Fruit fly (Drosophila melanogaster) whole organism, embryonic: Measurements from ENCODE around the gene CG5021.
A peak's percentile ranks its signal among the peaks of the same experiment; 100 is the strongest.

Experiments
- CG10366 ChIP-seq: fragments of 200-800 bp; sonication (Bioruptor generic); IDR thresholded peaks from 2 replicates; pipeline ENCODE4 v1.3.6; 2022; ENCODE audit warnings: missing biosample characterization, missing genetic modification characterization
- CG10959 ChIP-seq: fragments of 200-800 bp; sonication (Bioruptor generic); IDR thresholded peaks from 2 replicates; pipeline ENCODE4 v1.3.6; 2022; ENCODE audit warnings: missing biosample characterization, missing genetic modification characterization
- CG11456 ChIP-seq: fragments of 200-800 bp; sonication (Bioruptor generic); IDR thresholded peaks from 3 replicates; pipeline ENCODE4 v1.3.6; 2022; ENCODE audit warnings: missing biosample characterization, missing genetic modification characterization
- CG12942 ChIP-seq: fragments of 200-800 bp; sonication (Bioruptor generic); optimal IDR thresholded peaks from 3 replicates; lab custom pipeline; 2016; ENCODE audit warnings: missing biosample characterization, missing genetic modification characterization
- CG13424 ChIP-seq: fragments of 200-800 bp; sonication (Bioruptor generic); optimal IDR thresholded peaks from 2 replicates; lab custom pipeline; 2019; ENCODE audit warnings: missing biosample characterization, mild to moderate bottlenecking, missing genetic modification characterization, moderate library complexity
- CG1832 ChIP-seq: fragments of 200-800 bp; sonication (Bioruptor generic); optimal IDR thresholded peaks from 2 replicates; lab custom pipeline; 2017; ENCODE audit warnings: missing biosample characterization, mild to moderate bottlenecking, missing genetic modification characterization, inconsistent platforms
- CG31224 ChIP-seq: fragments of 200-800 bp; sonication (Bioruptor generic); IDR thresholded peaks from 2 replicates; pipeline ENCODE4 v1.3.6; 2022; ENCODE audit warnings: missing biosample characterization, missing genetic modification characterization
- CG6683 ChIP-seq: fragments of 200-800 bp; sonication (Bioruptor generic); optimal IDR thresholded peaks from 2 replicates; lab custom pipeline; 2017; ENCODE audit warnings: missing biosample characterization, mild to moderate bottlenecking, missing genetic modification characterization, missing genetic modification reagents
- CG7372 ChIP-seq: fragments of 200-800 bp; sonication (Bioruptor generic); IDR thresholded peaks from 2 replicates; pipeline ENCODE4 v1.3.6; 2022; ENCODE audit warnings: missing biosample characterization, missing genetic modification characterization
- CG7928 ChIP-seq: fragments of 200-800 bp; sonication (Bioruptor generic); optimal IDR thresholded peaks from 2 replicates; lab custom pipeline; 2017; ENCODE audit warnings: missing biosample characterization, mild to moderate bottlenecking, missing genetic modification characterization
- Dip3 ChIP-seq: fragments of 200-800 bp; sonication (Bioruptor generic); optimal IDR thresholded peaks from 3 replicates; lab custom pipeline; 2016; ENCODE audit warnings: missing biosample characterization, missing genetic modification characterization
- Gug ChIP-seq: fragments of 200-800 bp; sonication (Bioruptor generic); IDR thresholded peaks from 4 replicates; pipeline ENCODE4 v1.3.6; 2022; ENCODE audit warnings: missing biosample characterization, missing genetic modification characterization
- Hmx ChIP-seq: fragments of 200-800 bp; sonication (Bioruptor generic); optimal IDR thresholded peaks from 2 replicates; lab custom pipeline; 2016; ENCODE audit warnings: missing biosample characterization, missing genetic modification characterization
- Hr51 ChIP-seq, 2 experiments: fragments of 200-800 bp; sonication (Bioruptor generic); optimal IDR thresholded peaks; 2 replicates in 1 of 2; 3 replicates in 1 of 2; lab custom pipeline; 2016 to 2018; ENCODE audit warnings: missing biosample characterization in 2 of 2, missing genetic modification characterization in 2 of 2, mild to moderate bottlenecking in 1 of 2, moderate library complexity in 1 of 2
- Kr ChIP-seq: fragments of 200-800 bp; sonication (Bioruptor generic); optimal IDR thresholded peaks from 2 replicates; lab custom pipeline; 2017; ENCODE audit warnings: missing biosample characterization, mild to moderate bottlenecking, missing genetic modification characterization
- Nf-YC ChIP-seq: fragments of 200-800 bp; optimal IDR thresholded peaks from 3 replicates; lab custom pipeline; 2019; ENCODE audit warnings: missing biosample characterization, mild to moderate bottlenecking, missing genetic modification characterization, moderate library complexity
- Xbp1 ChIP-seq: fragments of 200-800 bp; sonication (Bioruptor generic); optimal IDR thresholded peaks from 3 replicates; lab custom pipeline; 2016; ENCODE audit warnings: missing biosample characterization, mild to moderate bottlenecking, missing genetic modification characterization
- cg ChIP-seq: fragments of 200-800 bp; sonication (Bioruptor generic); optimal IDR thresholded peaks from 3 replicates; lab custom pipeline; 2019; ENCODE audit warnings: missing biosample characterization, mild to moderate bottlenecking, missing genetic modification characterization, moderate library complexity
- chinmo ChIP-seq: fragments of 200-800 bp; sonication (Bioruptor generic); IDR thresholded peaks from 4 replicates; pipeline ENCODE4 v1.3.6; 2022; ENCODE audit warnings: missing biosample characterization, missing genetic modification characterization; ENCODE audit not compliant: partially characterized antibody
- chm ChIP-seq: fragments of 200-800 bp; sonication (Bioruptor generic); IDR thresholded peaks from 2 replicates; pipeline ENCODE4 v1.3.6; 2022; ENCODE audit warnings: missing biosample characterization, missing genetic modification characterization
- croc ChIP-seq: fragments of 200-800 bp; sonication (Bioruptor generic); conservative IDR thresholded peaks from 3 replicates; pipeline ENCODE4 v1.3.6; 2022; ENCODE audit warnings: missing biosample characterization, missing genetic modification characterization
- crol ChIP-seq: fragments of 200-800 bp; sonication (Bioruptor generic); IDR thresholded peaks from 2 replicates; pipeline ENCODE4 v1.3.6; 2022; ENCODE audit warnings: missing biosample characterization, missing genetic modification characterization
- ftz-f1 ChIP-seq: fragments of 200-800 bp; sonication (Bioruptor generic); optimal IDR thresholded peaks from 2 replicates; lab custom pipeline; 2016; ENCODE audit warnings: missing biosample characterization, missing genetic modification characterization
- gsb-n ChIP-seq: fragments of 200-800 bp; sonication (Bioruptor generic); optimal IDR thresholded peaks from 3 replicates; lab custom pipeline; 2018; ENCODE audit warnings: missing biosample characterization, mild to moderate bottlenecking, missing genetic modification characterization
- lola ChIP-seq, 3 experiments: fragments of >200 bp in 2 of 3; fragments of 200-800 bp in 1 of 3; sonication (Bioruptor generic) in 1 of 3; optimal IDR thresholded peaks; 2 replicates each; lab custom pipeline; 2017 to 2019; ENCODE audit warnings: missing biosample characterization in 3 of 3, missing genetic modification characterization in 3 of 3, mild to moderate bottlenecking in 1 of 3, moderate library complexity in 1 of 3
- mam ChIP-seq: fragments of 200-800 bp; sonication (Bioruptor generic); optimal IDR thresholded peaks from 3 replicates; lab custom pipeline; 2016; ENCODE audit warnings: missing biosample characterization, missing genetic modification characterization
- nau ChIP-seq: fragments of 200-800 bp; sonication (Bioruptor generic); optimal IDR thresholded peaks from 3 replicates; lab custom pipeline; 2017; ENCODE audit warnings: missing biosample characterization, mild to moderate bottlenecking, missing genetic modification characterization, missing genetic modification reagents
- pita ChIP-seq: fragments of 200-800 bp; sonication (Bioruptor generic); optimal IDR thresholded peaks from 2 replicates; lab custom pipeline; 2017; ENCODE audit warnings: missing biosample characterization, mild to moderate bottlenecking, missing genetic modification characterization
- sens ChIP-seq: fragments of 200-800 bp; sonication (Bioruptor generic); peaks from one replicate; lab custom pipeline; 2016; ENCODE audit warnings: missing biosample characterization, missing genetic modification characterization
- slp2 ChIP-seq: fragments of 200-800 bp; sonication (Bioruptor generic); optimal IDR thresholded peaks from 2 replicates; lab custom pipeline; 2016; ENCODE audit warnings: missing biosample characterization, missing genetic modification characterization
- sna ChIP-seq: fragments of 200-800 bp; sonication (Bioruptor generic); IDR thresholded peaks from 2 replicates; pipeline ENCODE4 v1.3.6; 2022; ENCODE audit warnings: missing biosample characterization, missing genetic modification characterization; ENCODE audit not compliant: partially characterized antibody
- sqz ChIP-seq: fragments of 200-800 bp; sonication (Bioruptor generic); optimal IDR thresholded peaks from 3 replicates; lab custom pipeline; 2018; ENCODE audit warnings: missing biosample characterization, mild to moderate bottlenecking, missing genetic modification characterization
- tio ChIP-seq: fragments of 200-800 bp; sonication (Bioruptor generic); optimal IDR thresholded peaks from 2 replicates; lab custom pipeline; 2017; ENCODE audit warnings: missing biosample characterization, missing genetic modification characterization, inconsistent platforms
- twi ChIP-seq: fragments of 200-800 bp; optimal IDR thresholded peaks from 2 replicates; lab custom pipeline; 2019; ENCODE audit warnings: missing biosample characterization, mild to moderate bottlenecking, missing genetic modification characterization, moderate library complexity
- yki ChIP-seq: fragments of >200 bp; optimal IDR thresholded peaks from 3 replicates; lab custom pipeline; 2018
- z ChIP-seq: fragments of 200-800 bp; sonication (Bioruptor generic); IDR thresholded peaks from 3 replicates; pipeline ENCODE4 v1.3.6; 2022; ENCODE audit warnings: missing biosample characterization, missing genetic modification characterization

Gene CG5021

dm6 chr3L:8978678-8979413 is 12.2 kb downstream of the CG5021 start (continued):
- TF ChIP-seq Dip3 (GFP tag; lab: Kevin White, UChicago) (no peak), ftz-f1 (GFP tag; lab: Kevin White, UChicago) (peak; percentile 94), yki (no peak), slp2 (GFP tag; lab: Kevin White, UChicago) (no peak), CG6683 (GFP tag; lab: Kevin White, UChicago) (no peak), croc (GFP tag; lab: Robert Waterston, UW) (no peak), crol (peak; percentile 89), nau (GFP tag; lab: Kevin White, UChicago) (no peak), CG12942 (GFP tag; lab: Kevin White, UChicago) (no peak), CG13424 (no peak), sqz (GFP tag; lab: Kevin White, UChicago) (no peak), Gug (GFP tag; lab: Robert Waterston, UW) (no peak), sens (peak; percentile 85), chm (0 out of 2 replicates have a peak, but pooled peaks have one; percentile 54), lola (GFP tag; optimal IDR thresholded peaks at IDR 0.05; lab: Kevin White, UChicago) (no peak), CG10366 (GFP tag; lab: Robert Waterston, UW) (peak; percentile 36; the same call in 1 of the 2 replicates)

dm6 chr3L:8979780-8980179 is 13.2 kb downstream of the CG5021 start, which contains the start of gene CG5644:
TSS of gene CG5644 (minus strand) at chr3L:8979880.
- TF ChIP-seq cg (GFP tag; lab: Kevin White, UChicago): no peak
- peak; percentile 64 for TF ChIP-seq CG7372
- TF ChIP-seq, all 482 proteins: peak for 1

- TF ChIP-seq CG31224 (GFP tag; lab: Robert Waterston, UW) (0 out of 2 replicates have a peak, but pooled peaks have one; percentile 12), z (peak; percentile 88), chinmo (GFP tag; lab: Robert Waterston, UW) (0 out of 4 replicates have a peak, but pooled peaks have one; percentile 47), Nf-YC (tag; lab: Kevin White, UChicago) (no peak)
These were observed 14.9 kb downstream of the CG5021 start, which contains the start of gene CG13314 for dm6 chr3L:8981495-8981894. TSS of gene CG13314 (plus strand) at chr3L:8981795.

dm6 chr3L:8982044-8982443 is 15.4 kb downstream of the CG5021 start:
- no peak for TF ChIP-seq Kr
- no peak for TF ChIP-seq CG1832 (GFP tag; lab: Kevin White, UChicago)
- no peak for TF ChIP-seq CG11456 (GFP tag; lab: Robert Waterston, UW)
- TF ChIP-seq CG10959 (GFP tag; lab: Robert Waterston, UW): no peak
- no peak for TF ChIP-seq gsb-n (tag; lab: Kevin White, UChicago)
- no peak for TF ChIP-seq Hmx
- no peak for TF ChIP-seq Hr51 (GFP tag; optimal IDR thresholded peaks at IDR 0.05; lab: Kevin White, UChicago)
- TF ChIP-seq Xbp1 (GFP tag; lab: Kevin White, UChicago): no peak
- TF ChIP-seq CG7928 (GFP tag; lab: Kevin White, UChicago): no peak
- TF ChIP-seq twi: no peak
- no peak for TF ChIP-seq CG12942 (GFP tag; lab: Kevin White, UChicago)
- TF ChIP-seq mam: no peak
- TF ChIP-seq tio (GFP tag; lab: Kevin White, UChicago): no peak
- TF ChIP-seq sna (GFP tag; lab: Robert Waterston, UW): no peak
- no peak for TF ChIP-seq pita
- TF ChIP-seq, all 482 proteins: peak for 0
